Fruit fly (Drosophila melanogaster) S2 (cell line): ENCODE measurements around the gene Rbfox1.

Source experiments
- CG8478 ChIP-seq: fragments of >200 bp; optimal IDR thresholded peaks from 2 replicates; lab custom pipeline; 2018
- CTCF ChIP-seq, 2 experiments: fragments of >200 bp; optimal IDR thresholded peaks; 2 replicates each; lab custom pipeline; 2018

DNA sequence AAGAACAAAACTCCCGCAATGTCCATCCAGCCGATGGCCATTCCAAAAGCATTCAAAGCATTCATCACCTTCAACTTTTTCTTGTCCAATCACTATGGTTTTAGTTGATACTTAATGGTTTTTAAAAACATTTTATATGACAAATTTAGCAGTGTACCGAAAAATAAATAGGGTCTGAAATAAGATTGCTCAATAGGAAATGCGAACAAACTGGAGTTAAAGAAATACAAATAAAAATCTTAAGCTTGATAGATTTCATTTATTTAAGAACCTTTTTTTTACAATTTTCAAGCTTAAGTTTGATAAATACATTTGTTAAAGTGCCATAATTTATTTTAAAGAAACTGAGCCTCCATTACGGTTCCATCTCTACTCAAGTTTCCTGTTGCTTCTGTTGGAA, 144.3 kb downstream of the Rbfox1 start, which contains the start of gene CG43127:
- no peak for TF ChIP-seq CG8478
- no peak for TF ChIP-seq CTCF (optimal IDR thresholded peaks at IDR 0.05; lab: Kevin White, UChicago)
